Fruit fly (Drosophila melanogaster): Measurements from ENCODE around the gene CG17440.

The CG17440 gene

dm6 chrX:9297661-9298433, 28.1 kb upstream of the CG17440 start (continued):
- TF ChIP-seq CG8089 (GFP tag; optimal IDR thresholded peaks at IDR 0.05) = no peak
- TF ChIP-seq CG10147 (GFP tag; optimal IDR thresholded peaks at IDR 0.05) = no peak
- TF ChIP-seq CG32772 (GFP tag; IDR thresholded peaks at IDR 0.05) = no peak
- TF ChIP-seq CG30020 (tag; optimal IDR thresholded peaks at IDR 0.05) = no peak
- TF ChIP-seq grau (tag; optimal IDR thresholded peaks at IDR 0.05) = peak; percentile 43
- TF ChIP-seq Camta (GFP tag; optimal IDR thresholded peaks at IDR 0.05) = no peak
- TF ChIP-seq dmrt99B (tag; optimal IDR thresholded peaks at IDR 0.05) = peak; percentile 13
- peak; percentile 58 for TF ChIP-seq CG9932 (GFP tag; IDR thresholded peaks at IDR 0.05)
- no peak for TF ChIP-seq CG11093 (GFP tag; IDR thresholded peaks at IDR 0.05)
- no peak for TF ChIP-seq CG10654 (GFP tag; optimal IDR thresholded peaks at IDR 0.05)
- no peak for TF ChIP-seq slou (GFP tag; optimal IDR thresholded peaks at IDR 0.05)
- TF ChIP-seq sc (optimal IDR thresholded peaks at IDR 0.05) = no peak
- TF ChIP-seq sc (GFP tag; optimal IDR thresholded peaks at IDR 0.05) = no peak
- no peak for TF ChIP-seq CG30431 (GFP tag; optimal IDR thresholded peaks at IDR 0.05)
- no peak for TF ChIP-seq YL-1 (GFP tag; optimal IDR thresholded peaks at IDR 0.05)
- no peak for TF ChIP-seq Lhr (GFP tag; optimal IDR thresholded peaks at IDR 0.05)
- no peak for TF ChIP-seq nom (GFP tag; optimal IDR thresholded peaks at IDR 0.05)
- TF ChIP-seq inv (GFP tag; IDR thresholded peaks at IDR 0.05; ENCODE audit: partially characterized antibody) = no peak
- TF ChIP-seq Ptx1 (GFP tag; IDR thresholded peaks at IDR 0.05) = no peak
- no peak for TF ChIP-seq crc (GFP tag; optimal IDR thresholded peaks at IDR 0.05)
- no peak for TF ChIP-seq croc (GFP tag; conservative IDR thresholded peaks at IDR 0.05)
- peak; percentile 20 for TF ChIP-seq Hmr (GFP tag; optimal IDR thresholded peaks at IDR 0.05)
- TF ChIP-seq tll (GFP tag; optimal IDR thresholded peaks at IDR 0.05) = no peak
- no peak for TF ChIP-seq HmgD (GFP tag; optimal IDR thresholded peaks at IDR 0.05)

dm6 chrX:9296518-9296917, 26.8 kb upstream of the CG17440 start:
- TF ChIP-seq CG15601 (tag; optimal IDR thresholded peaks at IDR 0.05) (no peak), Ssrp (tag; optimal IDR thresholded peaks at IDR 0.05) (no peak)

- TF ChIP-seq Hsf (GFP tag; optimal IDR thresholded peaks at IDR 0.05) (peak; percentile 4), psq (GFP tag; optimal IDR thresholded peaks at IDR 0.05) (no peak), Gsc (GFP tag; IDR thresholded peaks at IDR 0.05) (no peak), pho (GFP tag; optimal IDR thresholded peaks at IDR 0.05) (no peak), CG2116 (GFP tag; optimal IDR thresholded peaks at IDR 0.05) (no peak), CG3065 (GFP tag; optimal IDR thresholded peaks at IDR 0.05) (no peak), NfI (GFP tag; optimal IDR thresholded peaks at IDR 0.05) (no peak), CG42726 (GFP tag; IDR thresholded peaks at IDR 0.05; ENCODE audit: partially characterized antibody) (no peak), pnt (GFP tag; optimal IDR thresholded peaks at IDR 0.05) (peak; percentile 11), CG17802 (tag; optimal IDR thresholded peaks at IDR 0.05) (no peak), Ada2b (GFP tag; IDR thresholded peaks at IDR 0.05) (no peak), CG11398 (GFP tag; optimal IDR thresholded peaks at IDR 0.05) (no peak), run (tag; optimal IDR thresholded peaks at IDR 0.05) (no peak), HHEX (GFP tag; optimal IDR thresholded peaks at IDR 0.05) (no peak), CG11695 (GFP tag; IDR thresholded peaks at IDR 0.05) (no peak), CG7786 (GFP tag; optimal IDR thresholded peaks at IDR 0.05) (no peak), CG7556 (GFP tag; optimal IDR thresholded peaks at IDR 0.05) (no peak), Asciz (GFP tag; optimal IDR thresholded peaks at IDR 0.05) (no peak), ind (GFP tag; optimal IDR thresholded peaks at IDR 0.05) (no peak), Spps (tag; optimal IDR thresholded peaks at IDR 0.05) (peak; percentile 3), aop (GFP tag; IDR thresholded peaks at IDR 0.05) (no peak), Ets65A (GFP tag) (peak; percentile 72), slbo (GFP tag; IDR thresholded peaks at IDR 0.05) (no peak), unc-4 (GFP tag; IDR thresholded peaks at IDR 0.05; ENCODE audit: partially characterized antibody) (no peak)
Observed at dm6 chrX:9295518-9295917, 25.8 kb upstream of the CG17440 start.
